Worm (Caenorhabditis elegans): ENCODE measurements around the gene F26C11.3.

F26C11.3 gene

ce11 chrII:9935044-9935599, 20.2 kb upstream of the F26C11.3 start (continued):
- TF ChIP-seq hlh-4 (tag; optimal IDR thresholded peaks at IDR 0.05) (no peak), lin-39 (tag; optimal IDR thresholded peaks at IDR 0.05) (no peak), lin-35 (GFP tag; optimal IDR thresholded peaks at IDR 0.05) (peak in 1 of 2 experiments; percentile 11), dpl-1 (GFP tag; optimal IDR thresholded peaks at IDR 0.05) (no peak), rnt-1 (tag; optimal IDR thresholded peaks at IDR 0.05) (peak; percentile 0), vab-15 (tag; optimal IDR thresholded peaks at IDR 0.05) (no peak), ama-1 (optimal IDR thresholded peaks at IDR 0.05) (peak; percentile 54), nhr-11 (tag; optimal IDR thresholded peaks at IDR 0.05) (no peak), sox-4 (tag; optimal IDR thresholded peaks at IDR 0.05) (no peak), fkh-8 (tag; optimal IDR thresholded peaks at IDR 0.05) (no peak), sup-37 (GFP tag; optimal IDR thresholded peaks at IDR 0.05) (no peak), ceh-90 (tag; optimal IDR thresholded peaks at IDR 0.05) (no peak), pqm-1 (tag; optimal IDR thresholded peaks at IDR 0.05) (no peak), tbx-2 (tag; optimal IDR thresholded peaks at IDR 0.05) (no peak), mab-9 (GFP tag; IDR thresholded peaks at IDR 0.05) (no peak), nhr-28 (tag; optimal IDR thresholded peaks at IDR 0.05) (no peak), ces-1 (GFP tag; optimal IDR thresholded peaks at IDR 0.05) (no peak), nhr-71 (tag; optimal IDR thresholded peaks at IDR 0.05) (peak; percentile 70), ets-5 (GFP tag; IDR thresholded peaks at IDR 0.05) (no peak), elt-3 (tag; optimal IDR thresholded peaks at IDR 0.05) (no peak), zag-1 (tag; optimal IDR thresholded peaks at IDR 0.05) (no peak), jun-1 (tag; optimal IDR thresholded peaks at IDR 0.05) (no peak), zip-4 (GFP tag; optimal IDR thresholded peaks at IDR 0.05) (no peak), elt-2 (tag; optimal IDR thresholded peaks at IDR 0.05) (peak; percentile 63), xbp-1 (tag; optimal IDR thresholded peaks at IDR 0.05) (no peak), efl-1 (optimal IDR thresholded peaks at IDR 0.05) (no peak), efl-1 (GFP tag; optimal IDR thresholded peaks at IDR 0.05 in 1 of 2) (peak in 1 of 2 experiments; percentile 57), lir-3 (tag; optimal IDR thresholded peaks at IDR 0.05; ENCODE audit: poor library complexity) (no peak), unc-86 (tag; optimal IDR thresholded peaks at IDR 0.05) (no peak), nhr-77 (tag; optimal IDR thresholded peaks at IDR 0.05) (no peak), isw-1 (GFP tag; IDR thresholded peaks at IDR 0.05) (no peak), efl-3 (GFP tag; optimal IDR thresholded peaks at IDR 0.05) (no peak), pax-3 (tag; optimal IDR thresholded peaks at IDR 0.05) (no peak), mdl-1 (tag; optimal IDR thresholded peaks at IDR 0.05) (no peak), nhr-19 (GFP tag; conservative IDR thresholded peaks at IDR 0.05) (peak; percentile 19; the same call in 1 of the 2 replicates), snpc-4 (tag; optimal IDR thresholded peaks at IDR 0.05) (no peak), F16B12.6 (tag; optimal IDR thresholded peaks at IDR 0.05) (no peak), lin-14 (GFP tag; optimal IDR thresholded peaks at IDR 0.05) (no peak), nhr-90 (tag; optimal IDR thresholded peaks at IDR 0.05; ENCODE audit: poor library complexity) (no peak), aly-2 (tag; optimal IDR thresholded peaks at IDR 0.05) (no peak), ceh-88 (GFP tag; IDR thresholded peaks at IDR 0.05) (no peak), snu-23 (GFP tag; optimal IDR thresholded peaks at IDR 0.05) (no peak), unc-62 (GFP tag; optimal IDR thresholded peaks at IDR 0.05) (no peak)

- no peak for TF ChIP-seq unc-86 (tag; optimal IDR thresholded peaks at IDR 0.05)
- peak; percentile 28 for TF ChIP-seq hlh-17 (GFP tag; optimal IDR thresholded peaks at IDR 0.05; ENCODE audit: borderline replicate concordance)
Observed at ce11 chrII:9934570-9934969, 19.7 kb upstream of the F26C11.3 start.
